Worm (Caenorhabditis elegans): ENCODE results near the gene sra-36.

DNA sequence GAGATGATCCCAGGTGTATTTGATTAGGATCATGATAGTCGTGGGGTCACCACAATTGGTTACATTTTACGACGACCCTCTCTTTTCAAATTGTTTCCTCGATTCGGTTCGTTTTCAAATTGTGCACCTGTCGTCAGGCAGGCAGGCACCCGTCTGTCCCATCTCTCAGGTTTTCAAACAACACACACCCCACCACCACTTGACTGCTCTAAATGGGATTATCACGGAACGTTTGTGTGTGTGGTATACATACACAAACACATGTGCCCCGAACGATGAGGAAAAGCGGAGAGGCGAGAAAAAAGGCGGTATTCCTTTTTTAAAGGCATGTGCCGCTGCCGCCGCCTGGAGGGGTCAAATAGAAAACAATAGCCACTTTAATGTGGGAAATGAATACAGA lies 44.8 kb upstream of the sra-36 start:
- TF ChIP-seq pqm-1 (tag; optimal IDR thresholded peaks at IDR 0.05): no peak
- TF ChIP-seq unc-62 (GFP tag; optimal IDR thresholded peaks at IDR 0.05 in 1 of 2): no peak
- no peak for TF ChIP-seq unc-62 (tag; optimal IDR thresholded peaks at IDR 0.05)
- TF ChIP-seq pha-4 (GFP tag; IDR thresholded peaks at IDR 0.05): no peak
- TF ChIP-seq pha-4 (tag; optimal IDR thresholded peaks at IDR 0.05): no peak
- no peak for TF ChIP-seq Y48G9A.11 (GFP tag; IDR thresholded peaks at IDR 0.05)
- no peak for TF ChIP-seq jun-1 (tag; optimal IDR thresholded peaks at IDR 0.05)
- no peak for TF ChIP-seq ceh-28 (tag; optimal IDR thresholded peaks at IDR 0.05)
- no peak for TF ChIP-seq egl-27 (tag; optimal IDR thresholded peaks at IDR 0.05)
- no peak for TF ChIP-seq skn-1 (tag; optimal IDR thresholded peaks at IDR 0.05)

Data from whole organism, L4 larva.